Worm (Caenorhabditis elegans): ENCODE results near the gene Y55F3C.17.
A peak's percentile ranks its signal among the peaks of the same experiment; 100 is the strongest.

Y55F3C.17 gene

ce11 chrIV:657046-657445, 41.2 kb downstream of the Y55F3C.17 start:
- no peak for TF ChIP-seq nhr-11 (tag; optimal IDR thresholded peaks at IDR 0.05)
- no peak for TF ChIP-seq lsy-2 (tag; optimal IDR thresholded peaks at IDR 0.05)
- no peak for TF ChIP-seq elt-1 (tag; optimal IDR thresholded peaks at IDR 0.05)
- TF ChIP-seq crh-2 (tag; optimal IDR thresholded peaks at IDR 0.05) = no peak
- TF ChIP-seq lin-11 (tag; optimal IDR thresholded peaks at IDR 0.05) = no peak
- no peak for TF ChIP-seq unc-39 (tag; optimal IDR thresholded peaks at IDR 0.05)
- TF ChIP-seq elt-3 (tag; optimal IDR thresholded peaks at IDR 0.05) = no peak
- no peak for TF ChIP-seq R02D3.7 (tag; optimal IDR thresholded peaks at IDR 0.05)
- no peak for TF ChIP-seq nhr-237 (tag; optimal IDR thresholded peaks at IDR 0.05)
- no peak for TF ChIP-seq aly-2 (tag; optimal IDR thresholded peaks at IDR 0.05)
- no peak for TF ChIP-seq ZK546.5 (tag; optimal IDR thresholded peaks at IDR 0.05)
- TF ChIP-seq nhr-23 (tag; optimal IDR thresholded peaks at IDR 0.05) = no peak

DNA sequence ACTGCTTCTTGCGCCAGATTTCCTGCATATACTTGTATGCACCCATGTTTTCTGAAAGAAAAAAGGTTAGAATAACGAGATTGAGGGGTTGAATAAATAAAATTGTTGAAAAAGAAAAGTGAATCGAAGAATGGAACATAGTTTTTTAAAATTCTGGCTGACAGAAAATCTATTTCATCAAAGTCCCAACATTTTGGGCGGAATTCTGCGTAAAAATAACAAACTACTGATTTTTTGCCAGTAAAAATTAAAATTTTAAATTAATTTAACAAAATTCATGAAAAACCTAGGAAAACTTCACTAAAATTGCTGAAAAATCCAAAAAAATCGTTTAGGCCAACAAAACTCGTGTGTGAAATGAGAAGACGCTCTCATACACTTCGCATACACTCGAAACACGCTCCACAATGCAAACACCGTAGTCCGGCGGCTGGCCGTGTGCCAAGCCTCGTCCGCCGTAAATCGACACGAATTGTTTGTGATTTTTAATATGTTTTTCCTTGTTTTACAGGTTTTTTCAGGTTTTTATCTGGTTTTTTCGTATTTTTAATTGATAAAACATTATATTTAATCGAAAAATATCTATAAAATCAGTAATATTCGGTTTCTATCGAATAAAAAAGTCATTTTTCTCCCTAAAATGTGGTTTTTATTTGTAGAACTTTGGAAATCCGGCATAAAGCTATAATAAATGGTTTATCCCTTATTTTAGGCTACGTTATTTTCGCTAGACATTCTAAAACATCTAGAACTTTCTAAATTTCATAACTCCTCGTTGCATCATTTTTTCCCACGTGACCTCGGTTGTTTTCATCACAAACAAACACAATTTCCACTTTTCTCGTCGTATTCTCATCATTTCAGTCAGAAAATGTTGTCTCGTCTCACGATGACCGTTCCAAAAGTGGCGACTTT, 43.4 kb downstream of the Y55F3C.17 start, which contains the start of the genes rpl-15 and K11H12.8:
Gene rpl-15 (minus strand): TSS at position 51 of the 915 bp plus-strand sequence.
Gene K11H12.8 (plus strand): TSS at position 865 of the 915 bp plus-strand sequence.
- TF ChIP-seq unc-62 (GFP tag; optimal IDR thresholded peaks at IDR 0.05) (peak; percentile 99), F13H6.1 (tag; optimal IDR thresholded peaks at IDR 0.05) (peak; percentile 100), nhr-23 (tag; optimal IDR thresholded peaks at IDR 0.05) (peak; percentile 39), unc-39 (tag; optimal IDR thresholded peaks at IDR 0.05) (peak; percentile 42), fos-1 (tag; optimal IDR thresholded peaks at IDR 0.05) (peak; percentile 100), Y55F3AM.14 (GFP tag; optimal IDR thresholded peaks at IDR 0.05) (peak; percentile 100), nhr-237 (tag; optimal IDR thresholded peaks at IDR 0.05) (peak; percentile 91), ztf-11 (tag; optimal IDR thresholded peaks at IDR 0.05) (peak; percentile 73), gmeb-1 (tag; optimal IDR thresholded peaks at IDR 0.05) (peak; percentile 98), skn-1 (tag; optimal IDR thresholded peaks at IDR 0.05) (peak; percentile 94), nhr-12 (tag; optimal IDR thresholded peaks at IDR 0.05) (peak; percentile 80), ztf-4 (tag; optimal IDR thresholded peaks at IDR 0.05) (peak; percentile 100), nhr-21 (tag; optimal IDR thresholded peaks at IDR 0.05) (peak; percentile 100), elt-3 (tag; optimal IDR thresholded peaks at IDR 0.05) (no peak), aly-2 (tag; optimal IDR thresholded peaks at IDR 0.05) (peak; percentile 79), snpc-4 (tag; optimal IDR thresholded peaks at IDR 0.05) (peak; percentile 97), ama-1 (optimal IDR thresholded peaks at IDR 0.05) (peak; percentile 90), ZK546.5 (tag; optimal IDR thresholded peaks at IDR 0.05) (peak; percentile 92), lin-39 (tag; optimal IDR thresholded peaks at IDR 0.05) (peak; percentile 95), zag-1 (tag; optimal IDR thresholded peaks at IDR 0.05) (peak; percentile 99), mdl-1 (tag; optimal IDR thresholded peaks at IDR 0.05) (peak; percentile 56 to 98), C34F6.9 (tag; optimal IDR thresholded peaks at IDR 0.05) (peak; percentile 100), sem-4 (tag; optimal IDR thresholded peaks at IDR 0.05) (peak; percentile 100), alr-1 (tag; optimal IDR thresholded peaks at IDR 0.05) (no peak), R02D3.7 (tag; optimal IDR thresholded peaks at IDR 0.05) (peak; percentile 94), mab-5 (tag; optimal IDR thresholded peaks at IDR 0.05) (peak; percentile 98), ztf-1 (GFP tag; conservative IDR thresholded peaks at IDR 0.05) (peak; percentile 96; the same call in 1 of the 2 replicates), elt-1 (tag; optimal IDR thresholded peaks at IDR 0.05) (peak; percentile 48), unc-55 (GFP tag; optimal IDR thresholded peaks at IDR 0.05) (peak; percentile 100), sma-9 (GFP tag; optimal IDR thresholded peaks at IDR 0.05) (peak; percentile 100), sma-9 (tag; optimal IDR thresholded peaks at IDR 0.05) (no peak), peb-1 (tag; optimal IDR thresholded peaks at IDR 0.05) (no peak), nhr-10 (tag; optimal IDR thresholded peaks at IDR 0.05) (peak; percentile 95), sma-3 (GFP tag; optimal IDR thresholded peaks at IDR 0.05) (peak; percentile 100), nhr-129 (tag; optimal IDR thresholded peaks at IDR 0.05) (peak; percentile 98), blmp-1 (tag; optimal IDR thresholded peaks at IDR 0.05; ENCODE audit: insufficient read depth) (peak; percentile 97), ceh-16 (tag; optimal IDR thresholded peaks at IDR 0.05) (peak; percentile 99), crh-2 (tag; optimal IDR thresholded peaks at IDR 0.05) (peak; percentile 100), nhr-6 (tag; optimal IDR thresholded peaks at IDR 0.05) (peak; percentile 100), lin-13 (GFP tag; optimal IDR thresholded peaks at IDR 0.05) (peak; percentile 100), nhr-25 (tag; optimal IDR thresholded peaks at IDR 0.05) (peak; percentile 99), ceh-82 (tag; optimal IDR thresholded peaks at IDR 0.05) (peak; percentile 97), dmd-4 (tag; optimal IDR thresholded peaks at IDR 0.05) (peak; percentile 77), lsy-2 (tag; optimal IDR thresholded peaks at IDR 0.05) (peak; percentile 100), nhr-77 (tag; optimal IDR thresholded peaks at IDR 0.05) (peak; percentile 95), lin-11 (tag; optimal IDR thresholded peaks at IDR 0.05) (peak; percentile 100), nhr-11 (tag; optimal IDR thresholded peaks at IDR 0.05) (peak; percentile 77), mbf-1 (tag; optimal IDR thresholded peaks at IDR 0.05) (peak; percentile 68), egl-27 (tag; optimal IDR thresholded peaks at IDR 0.05) (peak; percentile 99)
